Worm (Caenorhabditis elegans): Measurements from ENCODE around the gene F36G9.3.

The F36G9.3 gene

ce11 chrV:15920273-15920672 is 36.9 kb upstream of the F36G9.3 start, which contains the start of gene F35E8.10:
Gene F35E8.10, minus strand, starts transcription at chrV:15920373.
- TF ChIP-seq unc-62 (GFP tag; optimal IDR thresholded peaks at IDR 0.05) (no peak), F37B4.10 (GFP tag; IDR thresholded peaks at IDR 0.05) (no peak), B0035.1 (tag; optimal IDR thresholded peaks at IDR 0.05) (no peak), dpff-1 (tag; optimal IDR thresholded peaks at IDR 0.05) (no peak), ceh-40 (GFP tag; IDR thresholded peaks at IDR 0.05) (no peak), ztf-6 (GFP tag; IDR thresholded peaks at IDR 0.05) (no peak), dpl-1 (GFP tag; optimal IDR thresholded peaks at IDR 0.05) (no peak), F52B5.7 (tag; optimal IDR thresholded peaks at IDR 0.05) (no peak)

DNA sequence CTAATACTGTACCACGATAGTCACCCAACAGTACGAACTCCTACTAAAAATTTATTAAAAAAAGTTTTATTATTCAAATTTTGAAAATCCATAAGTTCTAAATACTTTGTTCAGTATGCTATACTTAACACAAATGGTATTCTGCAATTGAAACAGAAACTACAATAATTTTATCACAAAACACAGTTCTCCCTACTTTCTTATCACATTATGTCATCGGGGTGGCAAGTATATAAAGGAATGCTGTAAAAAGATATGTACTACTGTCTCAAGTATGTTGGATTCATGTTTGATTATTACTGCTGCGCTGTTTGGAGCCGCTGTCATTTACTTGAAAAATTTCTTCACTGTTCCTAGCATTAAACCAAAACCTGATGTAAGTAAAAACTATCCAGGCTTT is 36.1 kb upstream of the F36G9.3 start, which contains the start of gene cdr-1:
TSS of gene cdr-1 (plus strand) at position 208 of the 400 bp plus-strand sequence.
- TF ChIP-seq hmg-1.2 (GFP tag; IDR thresholded peaks at IDR 0.05) = no peak
- no peak for TF ChIP-seq nhr-120 (GFP tag; IDR thresholded peaks at IDR 0.05)
- TF ChIP-seq ceh-79 (tag; optimal IDR thresholded peaks at IDR 0.05) = no peak
- TF ChIP-seq rec-8 (tag; optimal IDR thresholded peaks at IDR 0.05) = no peak
- no peak for TF ChIP-seq nfya-2 (GFP tag; IDR thresholded peaks at IDR 0.05)

DNA sequence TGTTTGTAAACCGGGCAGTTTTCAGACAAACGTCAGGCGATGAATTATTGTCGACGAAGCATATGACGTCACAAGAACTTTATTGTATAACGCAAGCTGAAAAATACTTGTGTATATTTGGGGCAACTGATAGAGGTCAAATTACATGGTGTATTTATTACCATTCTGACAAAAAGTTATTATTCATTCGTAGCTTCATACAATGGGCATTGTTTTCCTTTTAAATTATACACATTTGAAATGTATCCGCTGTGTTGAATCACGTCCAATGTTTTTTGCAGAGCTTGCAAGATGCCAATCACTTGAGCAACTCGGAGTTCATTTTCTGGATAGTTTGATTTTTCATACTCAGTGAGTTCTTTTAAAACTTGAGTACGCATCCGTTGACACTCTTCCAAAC is 34.2 kb upstream of the F36G9.3 start, which contains the start of gene F35E8.13:
TSS of gene F35E8.13 (plus strand) at position 301 of the 400 bp plus-strand sequence.
- TF ChIP-seq tlf-1 (GFP tag; optimal IDR thresholded peaks at IDR 0.05) (no peak), T07F8.4 (tag; optimal IDR thresholded peaks at IDR 0.05) (no peak), B0336.3 (GFP tag; IDR thresholded peaks at IDR 0.05) (no peak), nfya-1 (tag; optimal IDR thresholded peaks at IDR 0.05; ENCODE audit: borderline replicate concordance, insufficient read depth) (no peak), madf-8 (GFP tag; conservative IDR thresholded peaks at IDR 0.05) (no peak), xnd-1 (tag; optimal IDR thresholded peaks at IDR 0.05) (no peak), cebp-1 (GFP tag; IDR thresholded peaks at IDR 0.05) (no peak), cebp-1 (tag; optimal IDR thresholded peaks at IDR 0.05) (no peak), hrde-1 (tag; optimal IDR thresholded peaks at IDR 0.05; ENCODE audit: borderline replicate concordance) (no peak), rec-8 (tag; optimal IDR thresholded peaks at IDR 0.05) (no peak), nfya-2 (GFP tag; IDR thresholded peaks at IDR 0.05) (no peak), egl-18 (GFP tag; IDR thresholded peaks at IDR 0.05) (no peak), C17E4.6 (GFP tag; IDR thresholded peaks at IDR 0.05) (no peak), nhr-90 (tag; optimal IDR thresholded peaks at IDR 0.05) (no peak), lin-26 (GFP tag; IDR thresholded peaks at IDR 0.05) (no peak), dpl-1 (GFP tag; optimal IDR thresholded peaks at IDR 0.05) (no peak), somi-1 (GFP tag; optimal IDR thresholded peaks at IDR 0.05) (no peak), attf-3 (GFP tag; conservative IDR thresholded peaks at IDR 0.05) (no peak), Y56A3A.18 (GFP tag; IDR thresholded peaks at IDR 0.05) (no peak)

ce11 chrV:15924307-15924706 is 32.9 kb upstream of the F36G9.3 start, which contains the start of gene nhr-108:
Gene nhr-108, minus strand, starts transcription at chrV:15924472.
- TF ChIP-seq ztf-22 (GFP tag; optimal IDR thresholded peaks at IDR 0.05) (no peak), F55B11.4 (tag; optimal IDR thresholded peaks at IDR 0.05; ENCODE audit: borderline replicate concordance, insufficient read depth) (no peak), lin-26 (GFP tag; IDR thresholded peaks at IDR 0.05) (no peak), ceh-40 (GFP tag; IDR thresholded peaks at IDR 0.05) (no peak), zfh-2 (GFP tag; conservative IDR thresholded peaks at IDR 0.05) (no peak), rpc-1 (optimal IDR thresholded peaks at IDR 0.05) (no peak), rpc-1 (tag; optimal IDR thresholded peaks at IDR 0.05) (no peak), Y53G8AR.9 (GFP tag; conservative IDR thresholded peaks at IDR 0.05) (no peak), ceh-79 (tag; optimal IDR thresholded peaks at IDR 0.05) (no peak), cebp-1 (GFP tag; IDR thresholded peaks at IDR 0.05) (no peak), cebp-1 (tag; optimal IDR thresholded peaks at IDR 0.05) (no peak), mcd-1 (GFP tag; IDR thresholded peaks at IDR 0.05) (no peak), lsy-27 (tag; optimal IDR thresholded peaks at IDR 0.05; ENCODE audit: borderline replicate concordance, insufficient read depth) (no peak), B0261.1 (tag; optimal IDR thresholded peaks at IDR 0.05) (no peak), lin-54 (GFP tag; optimal IDR thresholded peaks at IDR 0.05) (no peak), efl-1 (GFP tag; optimal IDR thresholded peaks at IDR 0.05) (no peak), F52B5.7 (tag; optimal IDR thresholded peaks at IDR 0.05) (no peak), egl-18 (GFP tag; IDR thresholded peaks at IDR 0.05) (no peak), nhr-80 (tag; optimal IDR thresholded peaks at IDR 0.05) (no peak), pbrm-1 (GFP tag; IDR thresholded peaks at IDR 0.05) (no peak), athp-1 (tag; optimal IDR thresholded peaks at IDR 0.05) (no peak)
